Fruit fly (Drosophila melanogaster): Measurements from ENCODE around the gene bc10.

- TF ChIP-seq D1 (tag; optimal IDR thresholded peaks at IDR 0.05) (no peak), CG14655 (GFP tag; optimal IDR thresholded peaks at IDR 0.05) (no peak), CG8301 (tag; optimal IDR thresholded peaks at IDR 0.05) (no peak), CG4496 (GFP tag; IDR thresholded peaks at IDR 0.05) (no peak), CG9948 (tag; optimal IDR thresholded peaks at IDR 0.05) (no peak), CG8159 (tag; optimal IDR thresholded peaks at IDR 0.05) (no peak), EcR (GFP tag; optimal IDR thresholded peaks at IDR 0.05) (no peak), Snoo (tag; optimal IDR thresholded peaks at IDR 0.05) (no peak), CG10348 (GFP tag; IDR thresholded peaks at IDR 0.05) (no peak), rn (GFP tag; IDR thresholded peaks at IDR 0.05) (no peak), CG15710 (tag; optimal IDR thresholded peaks at IDR 0.05) (no peak), CG13204 (GFP tag; optimal IDR thresholded peaks at IDR 0.05) (no peak), fd96Ca (GFP tag; IDR thresholded peaks at IDR 0.05) (no peak)
These were observed 16.5 kb downstream of the bc10 start for dm6 chr3L:5581542-5581941.
